Worm (Caenorhabditis elegans) whole organism, L4 larva: Measurements from ENCODE around the gene abu-6.

Experiments used
- F44E2.7 ChIP-seq: fragments of 200-800 bp; sonication (Bioruptor generic); IDR thresholded peaks from 2 replicates; pipeline ENCODE4 v2.1.2; 2022; ENCODE audit warnings: missing genetic modification characterization, missing compliant biosample characterization
- R02D3.7 ChIP-seq: fragments of 150-350 bp; sonication (generic microtip); optimal IDR thresholded peaks from 3 replicates; lab custom pipeline; 2014; ENCODE audit warnings: missing biosample characterization, missing genetic modification characterization
- T26A8.4 ChIP-seq: fragments of 200-800 bp; sonication (Bioruptor generic); IDR thresholded peaks from 2 replicates; pipeline ENCODE4 v1.3.6; 2022; ENCODE audit warnings: missing genetic modification characterization, missing compliant biosample characterization
- Y105C5A.15 ChIP-seq: fragments of 200-800 bp; sonication (Bioruptor generic); IDR thresholded peaks from 2 replicates; pipeline ENCODE4 v1.3.6; 2022; ENCODE audit warnings: missing genetic modification characterization, missing compliant biosample characterization
- ZK337.2 ChIP-seq: fragments of 200-800 bp; sonication (Bioruptor generic); IDR thresholded peaks from 2 replicates; pipeline ENCODE4 v1.3.6; 2022; ENCODE audit warnings: missing genetic modification reagents, missing genetic modification characterization, missing compliant biosample characterization
- ZK546.5 ChIP-seq, 2 experiments: sonication (generic microtip); optimal IDR thresholded peaks; 2 replicates each; lab custom pipeline; 2017; ENCODE audit warnings: missing biosample characterization in 2 of 2, missing genetic modification characterization in 2 of 2
- aha-1 ChIP-seq: fragments of 150-350 bp; peaks from one replicate; lab custom pipeline; 2014; ENCODE audit warnings: missing biosample characterization, missing genetic modification characterization
- aly-2 ChIP-seq: sonication (generic microtip); optimal IDR thresholded peaks from 2 replicates; lab custom pipeline; 2018; ENCODE audit warnings: missing biosample characterization, missing genetic modification characterization
- ceh-28 ChIP-seq: fragments of 150-350 bp; optimal IDR thresholded peaks from 2 replicates; lab custom pipeline; 2014; ENCODE audit warnings: missing biosample characterization, missing genetic modification reagents, missing genetic modification characterization
- ceh-44 ChIP-seq: fragments of 200-800 bp; sonication (Bioruptor generic); IDR thresholded peaks from 2 replicates; pipeline ENCODE4 v1.3.6; 2022; ENCODE audit warnings: missing genetic modification reagents, missing genetic modification characterization, missing compliant biosample characterization
- ctbp-1 ChIP-seq: fragments of 200-800 bp; sonication (Bioruptor generic); IDR thresholded peaks from 2 replicates; pipeline ENCODE4 v1.3.6; 2022; ENCODE audit warnings: missing genetic modification reagents, missing genetic modification characterization, missing compliant biosample characterization
- dmd-8 ChIP-seq: fragments of 200-800 bp; sonication (Bioruptor generic); IDR thresholded peaks from 2 replicates; pipeline ENCODE4 v1.3.6; 2022; ENCODE audit warnings: missing genetic modification characterization, missing compliant biosample characterization
- dmd-9 ChIP-seq: fragments of 200-800 bp; sonication (Bioruptor generic); IDR thresholded peaks from 2 replicates; pipeline ENCODE4 v1.3.6; 2022; ENCODE audit warnings: missing genetic modification reagents, missing genetic modification characterization, missing compliant biosample characterization
- dpl-1 ChIP-seq: fragments of 150-350 bp; optimal IDR thresholded peaks from 2 replicates; lab custom pipeline; 2014; ENCODE audit warnings: missing biosample characterization, missing genetic modification reagents, missing genetic modification characterization
- egl-27 ChIP-seq: sonication (generic microtip); optimal IDR thresholded peaks from 3 replicates; lab custom pipeline; 2017; ENCODE audit warnings: missing biosample characterization, missing genetic modification reagents, missing genetic modification characterization
- fkh-10 ChIP-seq: fragments of 150-350 bp; optimal IDR thresholded peaks from 2 replicates; lab custom pipeline; 2014; ENCODE audit warnings: missing biosample characterization, missing genetic modification reagents, missing genetic modification characterization
- hif-1 ChIP-seq, 2 experiments: sonication (generic microtip); optimal IDR thresholded peaks; 2 replicates each; lab custom pipeline; 2016 to 2017; ENCODE audit warnings: missing compliant biosample characterization in 2 of 2, missing genetic modification characterization in 2 of 2, missing genetic modification reagents in 2 of 2, missing genotype in 2 of 2, mild to moderate bottlenecking in 1 of 2
- hlh-11 ChIP-seq: fragments of 200-800 bp; sonication (Bioruptor generic); optimal IDR thresholded peaks from 2 replicates; lab custom pipeline; 2018; ENCODE audit warnings: mild to moderate bottlenecking, missing genetic modification characterization, missing compliant biosample characterization
- hlh-30 ChIP-seq: sonication (generic microtip); optimal IDR thresholded peaks from 2 replicates; lab custom pipeline; 2017; ENCODE audit warnings: antibody characterized with exemption, mild to moderate bottlenecking, missing genetic modification characterization, missing compliant biosample characterization; ENCODE audit not compliant: insufficient read depth
- hmg-1.1 ChIP-seq: fragments of 200-800 bp; sonication (Bioruptor generic); IDR thresholded peaks from 2 replicates; pipeline ENCODE4 v1.3.6; 2022; ENCODE audit warnings: missing genetic modification reagents, missing genetic modification characterization, missing compliant biosample characterization
- lim-7 ChIP-seq: fragments of 200-800 bp; sonication (Bioruptor generic); IDR thresholded peaks from 2 replicates; pipeline ENCODE4 v1.3.6; 2022; ENCODE audit warnings: missing genetic modification characterization, missing compliant biosample characterization
- lin-13 ChIP-seq: fragments of 150-350 bp; optimal IDR thresholded peaks from 2 replicates; lab custom pipeline; 2014; ENCODE audit warnings: missing biosample characterization, missing genetic modification reagents, missing genetic modification characterization
- lin-29 ChIP-seq: fragments of 200-800 bp; sonication (Bioruptor generic); IDR thresholded peaks from 2 replicates; pipeline ENCODE4 v1.3.6; 2022; ENCODE audit warnings: missing genetic modification reagents, missing genetic modification characterization, missing compliant biosample characterization
- madf-5 ChIP-seq, 2 experiments: fragments of 200-800 bp; sonication (Bioruptor generic); IDR thresholded peaks; 2 replicates each; pipeline ENCODE4 v1.3.6; 2022; ENCODE audit warnings: missing compliant biosample characterization in 2 of 2, missing genetic modification characterization in 2 of 2
- mdt-29 ChIP-seq: fragments of 200-800 bp; sonication (Bioruptor generic); IDR thresholded peaks from 2 replicates; pipeline ENCODE4 v1.3.6; 2022; ENCODE audit warnings: missing genetic modification reagents, missing genetic modification characterization, missing compliant biosample characterization
- mxl-2 ChIP-seq: fragments of 200-800 bp; sonication (Bioruptor generic); conservative IDR thresholded peaks from 2 replicates; pipeline ENCODE4 v1.3.6; 2022; ENCODE audit warnings: missing genetic modification reagents, missing genetic modification characterization, missing compliant biosample characterization
- nhr-10 ChIP-seq: fragments of 150-350 bp; optimal IDR thresholded peaks from 2 replicates; lab custom pipeline; 2014; ENCODE audit warnings: missing biosample characterization, missing genetic modification characterization
- nhr-11 ChIP-seq: fragments of 150-350 bp; optimal IDR thresholded peaks from 2 replicates; lab custom pipeline; 2014; ENCODE audit warnings: missing biosample characterization, missing genetic modification characterization
- nhr-28 ChIP-seq: fragments of 150-350 bp; optimal IDR thresholded peaks from 2 replicates; lab custom pipeline; 2014; ENCODE audit warnings: missing biosample characterization, missing genetic modification characterization
- nhr-41 ChIP-seq: fragments of 200-800 bp; sonication (Bioruptor generic); IDR thresholded peaks from 2 replicates; pipeline ENCODE4 v1.3.6; 2022; ENCODE audit warnings: missing genetic modification reagents, missing genetic modification characterization, missing compliant biosample characterization
- nhr-48 ChIP-seq: sonication (generic microtip); optimal IDR thresholded peaks from 2 replicates; lab custom pipeline; 2016; ENCODE audit warnings: mild to moderate bottlenecking, missing genetic modification characterization, missing compliant biosample characterization
- nhr-6 ChIP-seq: fragments of 150-350 bp; optimal IDR thresholded peaks from 2 replicates; lab custom pipeline; 2014; ENCODE audit warnings: missing biosample characterization, missing genetic modification characterization
- nhr-77 ChIP-seq: fragments of 150-350 bp; optimal IDR thresholded peaks from 2 replicates; lab custom pipeline; 2014; ENCODE audit warnings: missing biosample characterization, missing genetic modification characterization
- pha-4 ChIP-seq, 2 experiments: fragments of 150-350 bp in 1 of 2; fragments of 200-800 bp in 1 of 2; sonication (Bioruptor generic) in 1 of 2; IDR thresholded peaks in 1 of 2; optimal IDR thresholded peaks in 1 of 2; 2 replicates each; pipeline versions ENCODE4 v1.3.6 to Lab custom; 2014 to 2022; ENCODE audit warnings: missing genetic modification characterization in 2 of 2, missing genetic modification reagents in 2 of 2, missing biosample characterization in 1 of 2, missing compliant biosample characterization in 1 of 2
- pqm-1 ChIP-seq: sonication (generic microtip); optimal IDR thresholded peaks from 2 replicates; lab custom pipeline; 2017; ENCODE audit warnings: missing biosample characterization, missing genetic modification characterization
- snpc-1.2 ChIP-seq: fragments of 200-800 bp; sonication (Bioruptor generic); IDR thresholded peaks from 2 replicates; pipeline ENCODE4 v1.3.6; 2022; ENCODE audit warnings: missing genetic modification reagents, missing genetic modification characterization, missing compliant biosample characterization
- unc-62 ChIP-seq, 3 experiments: fragments of 150-350 bp in 1 of 3; sonication (generic microtip); optimal IDR thresholded peaks in 2 of 3; peaks in 1 of 3; 1 replicate in 1 of 3; 2 replicates in 2 of 3; lab custom pipeline; 2014 to 2017; ENCODE audit warnings: missing biosample characterization in 3 of 3, missing genetic modification characterization in 3 of 3, missing genetic modification reagents in 3 of 3, missing genotype in 1 of 3
- zfp-2 ChIP-seq: sonication (generic microtip); optimal IDR thresholded peaks from 2 replicates; lab custom pipeline; 2016; ENCODE audit warnings: mild to moderate bottlenecking, missing genetic modification characterization, missing compliant biosample characterization
- zip-11 ChIP-seq: fragments of 200-800 bp; sonication (Bioruptor generic); IDR thresholded peaks from 2 replicates; pipeline ENCODE4 v1.3.6; 2022; ENCODE audit warnings: missing genetic modification characterization, missing compliant biosample characterization
- zip-2 ChIP-seq: fragments of 150-350 bp; optimal IDR thresholded peaks from 2 replicates; lab custom pipeline; 2014; ENCODE audit warnings: missing biosample characterization, missing genetic modification characterization
- ztf-11 ChIP-seq: fragments of 150-350 bp; optimal IDR thresholded peaks from 2 replicates; lab custom pipeline; 2014; ENCODE audit warnings: missing biosample characterization, missing genetic modification characterization
- ztf-7 ChIP-seq: fragments of 150-350 bp; optimal IDR thresholded peaks from 2 replicates; lab custom pipeline; 2014; ENCODE audit warnings: missing biosample characterization, missing genetic modification characterization

The abu-6 gene

DNA sequence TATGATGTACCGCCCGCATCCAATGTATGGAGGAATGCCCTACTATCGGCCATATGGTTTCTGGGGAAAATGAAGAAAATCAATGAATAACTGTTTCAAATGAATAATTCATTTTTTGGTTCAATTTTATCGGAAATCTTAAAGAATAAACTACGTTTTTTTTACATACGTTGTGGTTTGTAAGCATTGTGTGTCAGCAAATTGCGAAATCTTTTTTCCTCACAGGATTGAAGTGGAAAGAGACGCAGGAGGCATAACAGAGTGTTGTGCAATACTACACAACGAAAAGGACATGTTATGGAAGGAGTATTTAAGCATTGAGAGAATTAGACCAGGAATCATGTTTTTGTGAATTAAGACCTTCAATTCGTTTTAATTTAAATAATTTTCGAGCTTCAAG, 30.3 kb downstream of the abu-6 start:
- TF ChIP-seq dmd-9 (GFP tag; lab: Robert Waterston, UW) (no peak), zip-2 (tag; lab: Kevin White, UChicago) (peak; percentile 99), R02D3.7 (tag; lab: Kevin White, UChicago) (no peak), hif-1 (tag; optimal IDR thresholded peaks at IDR 0.05; lab: Kevin White, UChicago) (peak in 1 of 2 experiments; percentile 46), F44E2.7 (GFP tag; lab: Robert Waterston, UW) (no peak), nhr-77 (peak; percentile 8), hlh-11 (tag; lab: Kevin White, UChicago) (peak; percentile 19), nhr-28 (peak; percentile 83), aha-1 (tag; lab: Kevin White, UChicago) (peak; percentile 70), pqm-1 (tag; lab: Kevin White, UChicago) (no peak), hlh-30 (tag; lab: Kevin White, UChicago) (peak; percentile 40), dpl-1 (GFP tag; lab: Kevin White, UChicago) (peak; percentile 20), ztf-7 (tag; lab: Kevin White, UChicago) (peak; percentile 64), hmg-1.1 (GFP tag; lab: Robert Waterston, UW) (no peak), egl-27 (no peak), nhr-6 (tag; lab: Kevin White, UChicago) (peak; percentile 57), unc-62 (GFP tag; optimal IDR thresholded peaks at IDR 0.05 in 1 of 2; lab: Kevin White, UChicago) (peak in 1 of 2 experiments; percentile 85), unc-62 (tag; optimal IDR thresholded peaks at IDR 0.05; lab: Kevin White, UChicago) (no peak), nhr-11 (peak; percentile 35)

DNA sequence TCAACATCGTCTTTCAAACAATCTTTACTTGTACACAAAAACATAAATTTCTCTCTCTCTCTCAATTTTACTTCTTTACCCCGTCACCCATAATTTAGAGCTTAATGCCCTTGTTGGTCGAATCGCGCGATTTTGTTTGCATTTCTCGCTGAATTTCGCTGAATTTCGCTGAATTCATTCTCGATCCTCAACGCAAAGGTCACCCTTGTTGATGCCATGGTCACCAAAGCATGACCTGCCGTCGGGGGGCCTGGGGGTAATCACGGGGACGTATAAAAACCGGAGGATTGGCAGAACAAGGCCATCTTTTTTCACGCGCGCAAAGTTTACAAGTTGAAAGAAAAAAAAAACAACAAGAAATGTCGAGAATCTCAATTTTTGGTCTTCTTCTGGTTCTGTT, 31.7 kb downstream of the abu-6 start, which contains the start of gene F14F9.8:
Gene F14F9.8, plus strand, starts transcription at position 301 of the 400 bp plus-strand sequence.
- TF ChIP-seq aha-1 (tag; lab: Kevin White, UChicago) (peak; percentile 79), Y105C5A.15 (GFP tag; lab: Robert Waterston, UW) (no peak), aly-2 (tag; lab: Kevin White, UChicago) (no peak), hlh-30 (tag; lab: Kevin White, UChicago) (no peak), snpc-1.2 (no peak), lin-13 (no peak), unc-62 (GFP tag; optimal IDR thresholded peaks at IDR 0.05 in 1 of 2; lab: Kevin White, UChicago) (peak in 1 of 2 experiments; percentile 4), unc-62 (tag; optimal IDR thresholded peaks at IDR 0.05; lab: Kevin White, UChicago) (no peak), R02D3.7 (tag; lab: Kevin White, UChicago) (no peak), lin-29 (GFP tag; lab: Robert Waterston, UW) (no peak), ceh-28 (no peak), madf-5 (GFP tag; IDR thresholded peaks at IDR 0.05; lab: Robert Waterston, UW) (no peak), nhr-41 (GFP tag; lab: Robert Waterston, UW) (no peak), hif-1 (tag; optimal IDR thresholded peaks at IDR 0.05; lab: Kevin White, UChicago) (no peak), fkh-10 (no peak), ZK546.5 (tag; optimal IDR thresholded peaks at IDR 0.05; lab: Kevin White, UChicago) (no peak), pha-4 (GFP tag; IDR thresholded peaks at IDR 0.05; lab: Robert Waterston, UW) (no peak), pha-4 (tag; optimal IDR thresholded peaks at IDR 0.05; lab: Kevin White, UChicago) (no peak)

DNA sequence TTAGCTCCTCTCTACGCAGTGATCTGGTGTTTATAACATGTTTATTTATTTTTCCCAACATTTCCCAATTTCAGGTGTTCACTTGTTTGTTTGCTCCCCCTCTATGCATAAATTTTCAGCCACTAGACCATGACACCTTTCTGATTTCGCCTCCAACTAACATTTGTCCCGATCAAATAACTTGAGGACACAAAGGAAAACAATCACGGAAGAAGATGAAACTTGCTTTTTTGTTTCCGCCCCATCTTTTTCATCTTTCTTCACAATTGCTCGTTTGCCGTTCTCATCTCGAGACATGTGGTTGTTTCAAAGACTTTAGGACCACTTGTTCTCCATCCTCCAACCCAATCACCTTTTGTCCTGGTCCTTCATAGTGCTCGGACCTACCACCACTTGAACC, 34.9 kb downstream of the abu-6 start, which contains the start of gene F14F9.5:
Gene F14F9.5, plus strand, starts transcription at position 301 of the 400 bp plus-strand sequence.
- TF ChIP-seq T26A8.4 (GFP tag; lab: Robert Waterston, UW) (no peak), aly-2 (tag; lab: Kevin White, UChicago) (no peak), ceh-44 (GFP tag; lab: Robert Waterston, UW) (no peak), ZK546.5 (tag; optimal IDR thresholded peaks at IDR 0.05; lab: Kevin White, UChicago) (no peak), dmd-8 (GFP tag; lab: Robert Waterston, UW) (no peak), hmg-1.1 (GFP tag; lab: Robert Waterston, UW) (no peak), mxl-2 (GFP tag; lab: Robert Waterston, UW) (no peak), mdt-29 (no peak), ZK337.2 (GFP tag; lab: Robert Waterston, UW) (no peak), ctbp-1 (GFP tag; lab: Robert Waterston, UW) (no peak), nhr-10 (tag; lab: Kevin White, UChicago) (no peak), ztf-11 (tag; lab: Kevin White, UChicago) (no peak), pha-4 (GFP tag; IDR thresholded peaks at IDR 0.05; lab: Robert Waterston, UW) (no peak), pha-4 (tag; optimal IDR thresholded peaks at IDR 0.05; lab: Kevin White, UChicago) (no peak), nhr-48 (tag; lab: Kevin White, UChicago) (no peak), zfp-2 (tag; lab: Kevin White, UChicago) (no peak), zip-11 (GFP tag; lab: Robert Waterston, UW) (no peak), lim-7 (GFP tag; lab: Robert Waterston, UW) (no peak), snpc-1.2 (no peak)
